Worm (Caenorhabditis elegans) whole organism, L4 larva: ENCODE data around the gene Y57A10A.24.

Source experiments
- F10B5.3 ChIP-seq: sonication (generic microtip); optimal IDR thresholded peaks from 2 replicates; lab custom pipeline; 2016; ENCODE audit warnings: mild to moderate bottlenecking, missing genetic modification characterization, missing compliant biosample characterization
- F49E8.2 ChIP-seq: sonication (generic microtip); optimal IDR thresholded peaks from 2 replicates; lab custom pipeline; 2016; ENCODE audit warnings: missing compliant biosample characterization, mild to moderate bottlenecking, missing genetic modification characterization, borderline replicate concordance
- T26A8.4 ChIP-seq: fragments of 200-800 bp; sonication (Bioruptor generic); IDR thresholded peaks from 2 replicates; pipeline ENCODE4 v1.3.6; 2022; ENCODE audit warnings: missing genetic modification characterization, missing compliant biosample characterization
- Y48G9A.11 ChIP-seq: fragments of 200-800 bp; sonication (Bioruptor generic); IDR thresholded peaks from 2 replicates; pipeline ENCODE4 v1.3.6; 2022; ENCODE audit warnings: missing genetic modification reagents, missing genetic modification characterization, missing compliant biosample characterization
- Y5F2A.4 ChIP-seq: fragments of 200-800 bp; sonication (Bioruptor generic); optimal IDR thresholded peaks from 2 replicates; lab custom pipeline; 2018; ENCODE audit warnings: mild to moderate bottlenecking, missing genetic modification characterization, missing compliant biosample characterization
- Y75B8A.6 ChIP-seq: fragments of 200-800 bp; sonication (Bioruptor generic); IDR thresholded peaks from 2 replicates; pipeline ENCODE4 v1.3.6; 2022; ENCODE audit warnings: missing genetic modification reagents, missing genetic modification characterization, missing compliant biosample characterization
- ZK337.2 ChIP-seq: fragments of 200-800 bp; sonication (Bioruptor generic); IDR thresholded peaks from 2 replicates; pipeline ENCODE4 v1.3.6; 2022; ENCODE audit warnings: missing genetic modification reagents, missing genetic modification characterization, missing compliant biosample characterization
- aly-2 ChIP-seq: sonication (generic microtip); optimal IDR thresholded peaks from 2 replicates; lab custom pipeline; 2018; ENCODE audit warnings: missing biosample characterization, missing genetic modification characterization
- ama-1 ChIP-seq: fragments of 150-350 bp; optimal IDR thresholded peaks from 2 replicates; lab custom pipeline; 2014; ENCODE audit warnings: inconsistent platforms, mixed read lengths
- ceh-32 ChIP-seq: sonication (generic microtip); optimal IDR thresholded peaks from 2 replicates; lab custom pipeline; 2016; ENCODE audit warnings: mild to moderate bottlenecking, missing genetic modification characterization, missing compliant biosample characterization; ENCODE audit not compliant: poor library complexity
- ceh-62 ChIP-seq: sonication (generic microtip); optimal IDR thresholded peaks from 2 replicates; lab custom pipeline; 2017; ENCODE audit warnings: missing biosample characterization, missing genetic modification characterization
- daf-12 ChIP-seq: fragments of 150-350 bp; optimal IDR thresholded peaks from 2 replicates; lab custom pipeline; 2014; ENCODE audit warnings: missing biosample characterization, missing genetic modification reagents, missing genetic modification characterization
- daf-16 ChIP-seq, 3 experiments: sonication (generic microtip); optimal IDR thresholded peaks; 2 replicates each; lab custom pipeline; 2016 to 2017; ENCODE audit warnings: missing genetic modification characterization in 3 of 3, missing genetic modification reagents in 3 of 3, mild to moderate bottlenecking in 2 of 3, missing compliant biosample characterization in 2 of 3, missing biosample characterization in 1 of 3, moderate library complexity in 1 of 3
- daf-8 ChIP-seq: fragments of 200-800 bp; sonication (Bioruptor generic); IDR thresholded peaks from 2 replicates; pipeline ENCODE4 v1.3.6; 2022; ENCODE audit warnings: missing genetic modification characterization, missing compliant biosample characterization
- dmd-6 ChIP-seq: fragments of 200-800 bp; sonication (Bioruptor generic); IDR thresholded peaks from 2 replicates; pipeline ENCODE4 v1.3.6; 2022; ENCODE audit warnings: missing genetic modification reagents, missing genetic modification characterization, missing compliant biosample characterization
- dmd-9 ChIP-seq: fragments of 200-800 bp; sonication (Bioruptor generic); IDR thresholded peaks from 2 replicates; pipeline ENCODE4 v1.3.6; 2022; ENCODE audit warnings: missing genetic modification reagents, missing genetic modification characterization, missing compliant biosample characterization
- dpl-1 ChIP-seq: fragments of 150-350 bp; optimal IDR thresholded peaks from 2 replicates; lab custom pipeline; 2014; ENCODE audit warnings: missing biosample characterization, missing genetic modification reagents, missing genetic modification characterization
- duxl-1 ChIP-seq: sonication (generic microtip); optimal IDR thresholded peaks from 2 replicates; lab custom pipeline; 2016; ENCODE audit warnings: mild to moderate bottlenecking, missing genetic modification characterization, moderate library complexity, missing compliant biosample characterization; ENCODE audit not compliant: poor library complexity
- egl-43 ChIP-seq: fragments of 200-800 bp; sonication (Bioruptor generic); IDR thresholded peaks from 2 replicates; pipeline ENCODE4 v1.3.6; 2022; ENCODE audit warnings: missing genetic modification reagents, missing genetic modification characterization, missing compliant biosample characterization
- fkh-10 ChIP-seq: fragments of 150-350 bp; optimal IDR thresholded peaks from 2 replicates; lab custom pipeline; 2014; ENCODE audit warnings: missing biosample characterization, missing genetic modification reagents, missing genetic modification characterization
- fos-1 ChIP-seq: fragments of 150-350 bp; optimal IDR thresholded peaks from 2 replicates; lab custom pipeline; 2014; ENCODE audit warnings: missing biosample characterization, missing genetic modification characterization
- gei-8 ChIP-seq: fragments of 200-800 bp; sonication (Bioruptor generic); optimal IDR thresholded peaks from 2 replicates; lab custom pipeline; 2018; ENCODE audit warnings: mild to moderate bottlenecking, missing genetic modification characterization, missing compliant biosample characterization
- hlh-11 ChIP-seq: fragments of 200-800 bp; sonication (Bioruptor generic); optimal IDR thresholded peaks from 2 replicates; lab custom pipeline; 2018; ENCODE audit warnings: mild to moderate bottlenecking, missing genetic modification characterization, missing compliant biosample characterization
- hlh-30 ChIP-seq: sonication (generic microtip); optimal IDR thresholded peaks from 2 replicates; lab custom pipeline; 2017; ENCODE audit warnings: antibody characterized with exemption, mild to moderate bottlenecking, missing genetic modification characterization, missing compliant biosample characterization; ENCODE audit not compliant: insufficient read depth
- hmg-1.1 ChIP-seq: fragments of 200-800 bp; sonication (Bioruptor generic); IDR thresholded peaks from 2 replicates; pipeline ENCODE4 v1.3.6; 2022; ENCODE audit warnings: missing genetic modification reagents, missing genetic modification characterization, missing compliant biosample characterization
- jun-1 ChIP-seq: fragments of 150-350 bp; optimal IDR thresholded peaks from 2 replicates; lab custom pipeline; 2014; ENCODE audit warnings: missing biosample characterization, missing genetic modification reagents, missing genetic modification characterization
- lin-1 ChIP-seq: fragments of 200-800 bp; sonication (Bioruptor generic); IDR thresholded peaks from 2 replicates; pipeline ENCODE4 v1.3.6; 2022; ENCODE audit warnings: missing genetic modification reagents, missing genetic modification characterization, missing compliant biosample characterization
- lin-39 ChIP-seq: fragments of 150-350 bp; optimal IDR thresholded peaks from 2 replicates; lab custom pipeline; 2014; ENCODE audit warnings: missing biosample characterization, missing genetic modification reagents, missing genetic modification characterization
- lir-3 ChIP-seq: sonication (generic microtip); optimal IDR thresholded peaks from 2 replicates; lab custom pipeline; 2016; ENCODE audit warnings: mild to moderate bottlenecking, missing genetic modification characterization, missing compliant biosample characterization
- lsy-2 ChIP-seq, 2 experiments: fragments of 150-350 bp in 1 of 2; sonication (generic microtip) in 1 of 2; optimal IDR thresholded peaks; 2 replicates each; lab custom pipeline; 2014 to 2017; ENCODE audit warnings: missing biosample characterization in 2 of 2, missing genetic modification characterization in 2 of 2
- madf-9 ChIP-seq: fragments of 200-800 bp; sonication (Bioruptor generic); conservative IDR thresholded peaks from 2 replicates; pipeline ENCODE4 v1.3.6; 2022; ENCODE audit warnings: missing genetic modification reagents, missing genetic modification characterization, missing compliant biosample characterization
- mep-1 ChIP-seq: fragments of 150-350 bp; sonication (generic microtip); optimal IDR thresholded peaks from 3 replicates; lab custom pipeline; 2014; ENCODE audit warnings: missing biosample characterization, missing genetic modification characterization
- nhr-11 ChIP-seq: fragments of 150-350 bp; optimal IDR thresholded peaks from 2 replicates; lab custom pipeline; 2014; ENCODE audit warnings: missing biosample characterization, missing genetic modification characterization
- nhr-25 ChIP-seq: sonication (generic microtip); optimal IDR thresholded peaks from 2 replicates; lab custom pipeline; 2017; ENCODE audit warnings: missing genetic modification characterization, mild to moderate bottlenecking, missing compliant biosample characterization, antibody characterized with exemption, moderate library complexity, borderline replicate concordance; ENCODE audit not compliant: insufficient read depth
- nhr-41 ChIP-seq: fragments of 200-800 bp; sonication (Bioruptor generic); IDR thresholded peaks from 2 replicates; pipeline ENCODE4 v1.3.6; 2022; ENCODE audit warnings: missing genetic modification reagents, missing genetic modification characterization, missing compliant biosample characterization
- nhr-48 ChIP-seq: sonication (generic microtip); optimal IDR thresholded peaks from 2 replicates; lab custom pipeline; 2016; ENCODE audit warnings: mild to moderate bottlenecking, missing genetic modification characterization, missing compliant biosample characterization
- nhr-6 ChIP-seq: fragments of 150-350 bp; optimal IDR thresholded peaks from 2 replicates; lab custom pipeline; 2014; ENCODE audit warnings: missing biosample characterization, missing genetic modification characterization
- nhr-76 ChIP-seq: fragments of 150-350 bp; optimal IDR thresholded peaks from 2 replicates; lab custom pipeline; 2014; ENCODE audit warnings: missing biosample characterization, missing genetic modification characterization
- nhr-77 ChIP-seq: fragments of 150-350 bp; optimal IDR thresholded peaks from 2 replicates; lab custom pipeline; 2014; ENCODE audit warnings: missing biosample characterization, missing genetic modification characterization
- pqm-1 ChIP-seq: sonication (generic microtip); optimal IDR thresholded peaks from 2 replicates; lab custom pipeline; 2017; ENCODE audit warnings: missing biosample characterization, missing genetic modification characterization
- rbr-2 ChIP-seq: sonication (generic microtip); optimal IDR thresholded peaks from 2 replicates; lab custom pipeline; 2016; ENCODE audit warnings: missing genotype, missing genetic modification characterization, missing compliant biosample characterization
- skn-1 ChIP-seq: fragments of 150-350 bp; optimal IDR thresholded peaks from 2 replicates; lab custom pipeline; 2014; ENCODE audit warnings: missing biosample characterization, missing genetic modification characterization
- snpc-4 ChIP-seq: fragments of 150-350 bp; optimal IDR thresholded peaks from 2 replicates; lab custom pipeline; 2014; ENCODE audit warnings: missing biosample characterization, missing genetic modification characterization
- unc-39 ChIP-seq: sonication (generic microtip); optimal IDR thresholded peaks from 2 replicates; lab custom pipeline; 2017; ENCODE audit warnings: missing biosample characterization, missing genetic modification characterization
- vab-7 ChIP-seq: fragments of 200-800 bp; sonication (Bioruptor generic); IDR thresholded peaks from 2 replicates; pipeline ENCODE4 v1.3.6; 2022; ENCODE audit warnings: missing genetic modification reagents, missing genetic modification characterization, missing compliant biosample characterization
- zag-1 ChIP-seq: fragments of 150-350 bp; optimal IDR thresholded peaks from 2 replicates; lab custom pipeline; 2014; ENCODE audit warnings: missing biosample characterization, missing genetic modification characterization
- zfp-2 ChIP-seq: sonication (generic microtip); optimal IDR thresholded peaks from 2 replicates; lab custom pipeline; 2016; ENCODE audit warnings: mild to moderate bottlenecking, missing genetic modification characterization, missing compliant biosample characterization
- zfp-3 ChIP-seq: fragments of 200-800 bp; sonication (Bioruptor generic); conservative IDR thresholded peaks from 2 replicates; pipeline ENCODE4 v1.3.6; 2022; ENCODE audit warnings: missing genetic modification reagents, missing genetic modification characterization, missing compliant biosample characterization
- zip-11 ChIP-seq: fragments of 200-800 bp; sonication (Bioruptor generic); IDR thresholded peaks from 2 replicates; pipeline ENCODE4 v1.3.6; 2022; ENCODE audit warnings: missing genetic modification characterization, missing compliant biosample characterization
- zip-2 ChIP-seq: fragments of 150-350 bp; optimal IDR thresholded peaks from 2 replicates; lab custom pipeline; 2014; ENCODE audit warnings: missing biosample characterization, missing genetic modification characterization

Y57A10A.24 gene

ce11 chrII:12222524-12222923 is 20.2 kb upstream of the Y57A10A.24 start (continued):
- TF ChIP-seq duxl-1: no peak
- peak; percentile 29; the same call in 1 of the 2 replicates for TF ChIP-seq madf-9
- TF ChIP-seq Y48G9A.11 (GFP tag; lab: Robert Waterston, UW): no peak
- TF ChIP-seq unc-39: no peak
- TF ChIP-seq vab-7 (GFP tag; lab: Robert Waterston, UW): no peak; the same call in 1 of the 2 replicates
- TF ChIP-seq ZK337.2: no peak
- no peak for TF ChIP-seq Y75B8A.6 (GFP tag; lab: Robert Waterston, UW)
- no peak for TF ChIP-seq lin-1 (GFP tag; lab: Robert Waterston, UW)
- no peak for TF ChIP-seq T26A8.4 (GFP tag; lab: Robert Waterston, UW)
- TF ChIP-seq nhr-76 (tag; lab: Kevin White, UChicago): no peak
- TF ChIP-seq daf-8 (GFP tag; lab: Robert Waterston, UW): no peak
- no peak for TF ChIP-seq Y5F2A.4 (GFP tag; lab: Kevin White, UChicago)
- TF ChIP-seq jun-1 (tag; lab: Kevin White, UChicago): peak; percentile 25
- peak; percentile 9 for TF ChIP-seq F10B5.3 (tag; lab: Kevin White, UChicago)
- peak; percentile 88 for TF ChIP-seq hmg-1.1
- peak; percentile 46 for TF ChIP-seq nhr-77 (tag; lab: Kevin White, UChicago)
- TF ChIP-seq zfp-3: no peak

- TF ChIP-seq dpl-1 (peak; percentile 48), ceh-32 (tag; lab: Kevin White, UChicago) (no peak), zip-2 (tag; lab: Kevin White, UChicago) (no peak), zfp-3 (no peak), nhr-48 (no peak), hlh-11 (no peak), snpc-4 (tag; lab: Kevin White, UChicago) (no peak), zag-1 (tag; lab: Kevin White, UChicago) (no peak), egl-43 (no peak), aly-2 (no peak), lir-3 (tag; lab: Kevin White, UChicago) (no peak), mep-1 (tag; lab: Kevin White, UChicago) (no peak), skn-1 (tag; lab: Kevin White, UChicago) (no peak), daf-12 (tag; lab: Kevin White, UChicago) (no peak), pqm-1 (tag; lab: Kevin White, UChicago) (no peak), zfp-2 (no peak), daf-16 (GFP tag; optimal IDR thresholded peaks at IDR 0.05; lab: Kevin White, UChicago) (no peak), daf-16 (tag; optimal IDR thresholded peaks at IDR 0.05; lab: Kevin White, UChicago) (no peak), daf-8 (GFP tag; lab: Robert Waterston, UW) (no peak), hlh-30 (tag; lab: Kevin White, UChicago) (peak; percentile 32), rbr-2 (tag; lab: Kevin White, UChicago) (peak; percentile 23), dmd-9 (GFP tag; lab: Robert Waterston, UW) (no peak), ceh-62 (tag; lab: Kevin White, UChicago) (no peak), ama-1 (lab: Kevin White, UChicago) (no peak), hmg-1.1 (0 out of 2 replicates have a peak, but pooled peaks have one; percentile 42), lsy-2 (tag; optimal IDR thresholded peaks at IDR 0.05; lab: Kevin White, UChicago) (peak in 1 of 2 experiments; percentile 53), fkh-10 (GFP tag; lab: Kevin White, UChicago) (no peak), dmd-6 (GFP tag; lab: Robert Waterston, UW) (no peak), nhr-41 (GFP tag; lab: Robert Waterston, UW) (no peak), duxl-1 (no peak), nhr-25 (tag; lab: Kevin White, UChicago) (no peak), fos-1 (tag; lab: Kevin White, UChicago) (no peak), nhr-11 (tag; lab: Kevin White, UChicago) (no peak), F49E8.2 (tag; lab: Kevin White, UChicago) (no peak), zip-11 (GFP tag; lab: Robert Waterston, UW) (no peak), nhr-6 (tag; lab: Kevin White, UChicago) (no peak), gei-8 (GFP tag; lab: Kevin White, UChicago) (no peak), lin-39 (tag; lab: Kevin White, UChicago) (no peak)
These were observed 17.8 kb upstream of the Y57A10A.24 start, which contains the start of the genes pqn-87 and rsr-2 for ce11 chrII:12224916-12225406. pqn-87 (minus strand) TSS chrII:12225086. rsr-2 (plus strand) TSS chrII:12225356.
